Fruit fly (Drosophila melanogaster): ENCODE data around the gene CG34303.

The CG34303 gene

DNA sequence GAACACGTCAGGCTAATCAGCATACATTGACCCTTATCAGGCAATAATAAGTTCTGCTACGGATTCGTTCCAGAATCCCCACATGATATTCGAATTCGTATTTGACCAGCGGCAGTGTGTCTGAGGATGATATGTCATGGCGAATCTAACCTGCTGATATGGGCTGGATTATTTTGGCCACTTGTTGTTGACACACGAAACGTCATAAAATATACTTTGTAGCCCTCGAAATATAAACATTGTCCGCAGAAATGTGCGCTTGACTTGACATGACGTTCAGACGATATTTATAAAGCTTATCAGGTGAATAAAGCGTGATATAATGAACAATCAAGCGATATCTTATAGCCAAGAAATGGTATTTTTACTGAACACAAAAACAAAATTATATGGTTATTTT, 14.7 kb upstream of the CG34303 start:
- TF ChIP-seq Mio (GFP tag; optimal IDR thresholded peaks at IDR 0.05) (no peak), br (GFP tag; optimal IDR thresholded peaks at IDR 0.05) (peak; percentile 42), Rel (GFP tag; optimal IDR thresholded peaks at IDR 0.05) (no peak), Rel (tag; optimal IDR thresholded peaks at IDR 0.05) (no peak), usp (GFP tag; optimal IDR thresholded peaks at IDR 0.05) (no peak), foxo (GFP tag; optimal IDR thresholded peaks at IDR 0.05) (peak in 1 of 2 experiments; percentile 20), sage (GFP tag; optimal IDR thresholded peaks at IDR 0.05) (peak; percentile 2), Vsx2 (GFP tag; optimal IDR thresholded peaks at IDR 0.05; ENCODE audit: partially characterized antibody) (no peak), Hnf4 (GFP tag; optimal IDR thresholded peaks at IDR 0.05) (peak; percentile 36), tai (GFP tag; optimal IDR thresholded peaks at IDR 0.05) (peak; percentile 50)

DNA sequence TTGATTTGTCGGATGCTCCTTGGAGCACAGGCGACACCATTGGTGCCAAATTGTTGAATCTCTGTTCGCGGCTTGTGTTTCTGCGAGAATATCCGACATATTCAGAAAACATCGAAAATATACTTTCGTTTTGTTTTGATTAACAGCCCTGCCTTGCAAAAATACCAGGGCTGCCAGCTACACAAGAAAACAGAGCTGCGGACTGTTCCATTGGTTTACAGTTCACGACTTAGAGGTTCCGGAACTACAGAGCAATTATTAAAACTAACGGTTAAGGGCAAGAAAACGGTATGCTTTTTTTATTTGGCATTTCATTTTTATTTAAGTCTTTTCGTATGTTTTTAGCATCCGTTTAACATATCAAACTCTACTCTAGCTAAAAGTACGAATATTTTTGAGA, 9.5 kb upstream of the CG34303 start, which contains the start of gene CG6254:
CG6254 (minus strand) TSS at position 169 of the 400 bp plus-strand sequence.
- no peak for TF ChIP-seq rgr (GFP tag; optimal IDR thresholded peaks at IDR 0.05)
- peak; percentile 45 for TF ChIP-seq CG9705 (GFP tag; optimal IDR thresholded peaks at IDR 0.05)
- peak; percentile 13 for TF ChIP-seq ey (GFP tag; optimal IDR thresholded peaks at IDR 0.05)
- no peak for TF ChIP-seq dsf (GFP tag; optimal IDR thresholded peaks at IDR 0.05; ENCODE audit: borderline replicate concordance)
- TF ChIP-seq Hr83 (GFP tag; optimal IDR thresholded peaks at IDR 0.05; ENCODE audit: poor library complexity, severe bottlenecking), result peak; percentile 74
- peak; percentile 81 for TF ChIP-seq woc (GFP tag; optimal IDR thresholded peaks at IDR 0.05)
- TF ChIP-seq OdsH (GFP tag; optimal IDR thresholded peaks at IDR 0.05), result peak; percentile 8
- TF ChIP-seq foxo (GFP tag; optimal IDR thresholded peaks at IDR 0.05), result peak in 1 of 2 experiments; percentile 51

DNA sequence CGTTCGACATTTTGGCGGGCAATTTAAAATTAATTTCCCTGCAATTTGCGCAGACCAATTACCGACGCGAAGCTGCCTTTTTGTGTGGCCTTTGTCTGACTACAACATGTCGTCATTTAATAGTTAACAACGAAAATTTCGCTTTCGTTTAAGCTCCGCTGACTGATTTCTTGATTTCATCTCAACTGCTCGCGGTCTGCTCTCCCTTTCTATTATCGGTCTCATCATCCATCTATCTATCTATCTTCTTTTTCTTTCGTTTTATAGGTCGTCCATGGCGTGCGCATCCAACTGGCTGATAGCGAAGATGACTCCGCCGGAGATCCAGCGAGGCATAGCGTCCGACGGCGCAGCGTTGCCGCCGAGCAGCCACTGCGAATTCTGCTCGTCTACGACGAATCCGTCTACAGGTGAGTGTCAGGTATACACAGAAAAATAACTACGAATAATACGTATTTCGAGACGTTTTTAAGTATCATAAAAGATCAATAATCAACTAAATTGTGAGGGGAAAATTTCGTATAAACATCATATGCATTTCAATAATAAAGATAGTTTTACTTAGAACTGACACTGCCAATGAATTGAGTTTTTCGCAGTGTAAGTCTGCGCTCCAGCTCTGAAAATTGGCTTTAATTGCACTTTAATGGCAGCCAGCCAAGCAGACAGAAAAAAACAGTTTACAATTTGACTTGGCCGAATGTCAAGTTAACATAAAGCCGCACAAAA, 2.4 kb upstream of the CG34303 start:
- TF ChIP-seq dmrt93B (GFP tag; optimal IDR thresholded peaks at IDR 0.05) (no peak), br (GFP tag; optimal IDR thresholded peaks at IDR 0.05) (no peak), h (GFP tag; optimal IDR thresholded peaks at IDR 0.05) (no peak), woc (GFP tag; optimal IDR thresholded peaks at IDR 0.05) (no peak)

DNA sequence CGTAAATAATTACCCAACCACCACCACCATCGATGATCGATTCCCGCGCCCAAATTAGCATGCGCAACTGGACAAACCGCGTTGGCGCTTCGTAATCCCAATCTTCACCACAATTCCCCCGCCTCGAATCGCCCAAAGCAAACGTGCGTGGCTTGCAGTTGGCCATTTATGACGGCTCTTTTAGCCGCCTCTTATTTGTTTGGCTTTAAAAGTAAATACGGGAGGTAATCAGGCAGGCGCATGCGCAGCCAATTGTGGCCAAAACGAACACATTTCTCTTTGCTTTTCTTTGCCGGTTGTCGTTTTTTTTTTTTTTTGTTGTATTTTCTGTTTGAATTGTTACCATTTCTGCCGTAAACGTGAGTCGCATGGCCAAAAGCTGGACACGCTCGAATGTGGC, 1.1 kb downstream of the CG34303 start:
- TF ChIP-seq h (GFP tag; optimal IDR thresholded peaks at IDR 0.05) (no peak), HLH106 (tag; optimal IDR thresholded peaks at IDR 0.05) (no peak), CG9705 (GFP tag; optimal IDR thresholded peaks at IDR 0.05) (no peak), lola (GFP tag; optimal IDR thresholded peaks at IDR 0.05) (no peak), sage (GFP tag; optimal IDR thresholded peaks at IDR 0.05) (no peak), foxo (GFP tag; optimal IDR thresholded peaks at IDR 0.05) (no peak)

DNA sequence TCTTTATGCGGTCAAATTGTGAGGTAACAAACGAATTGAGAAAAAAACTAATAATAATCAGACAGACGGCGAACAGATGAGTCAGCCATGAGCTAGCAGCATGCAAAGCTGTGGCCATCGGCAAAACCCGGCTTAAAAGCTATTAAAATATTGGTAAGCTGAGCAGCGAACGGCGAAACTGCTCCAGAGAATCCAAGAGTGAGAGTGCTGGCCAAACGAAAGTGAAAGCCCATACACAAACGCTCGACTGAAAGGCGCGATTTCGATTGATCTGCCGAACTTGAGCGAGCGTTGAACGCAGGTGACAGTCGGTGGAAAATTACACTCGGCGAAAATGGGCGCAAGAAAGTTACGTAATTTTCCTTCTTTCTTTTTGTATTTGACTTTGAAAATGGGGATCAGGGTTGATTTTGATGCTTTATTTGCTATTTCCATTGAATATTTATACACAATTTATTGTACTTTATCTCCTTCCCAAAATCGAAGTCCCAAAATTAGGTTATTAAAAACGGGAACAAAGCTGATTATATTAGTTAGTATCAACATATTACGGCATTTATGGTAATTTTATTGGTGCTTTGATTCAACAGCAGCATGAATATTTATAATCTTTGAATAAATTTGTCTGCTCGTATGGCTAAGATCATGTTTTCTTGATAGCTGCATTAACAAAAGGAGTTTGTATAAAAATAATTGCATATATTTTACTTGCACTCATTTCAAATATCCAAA, 1.8 kb downstream of the CG34303 start:
- TF ChIP-seq dsf (GFP tag; optimal IDR thresholded peaks at IDR 0.05; ENCODE audit: borderline replicate concordance) (no peak), rgr (GFP tag; optimal IDR thresholded peaks at IDR 0.05) (no peak), br (GFP tag; optimal IDR thresholded peaks at IDR 0.05) (no peak), Vsx2 (GFP tag; optimal IDR thresholded peaks at IDR 0.05; ENCODE audit: partially characterized antibody) (no peak), fru (GFP tag; optimal IDR thresholded peaks at IDR 0.05) (no peak), psq (GFP tag; optimal IDR thresholded peaks at IDR 0.05) (no peak), sv (GFP tag; optimal IDR thresholded peaks at IDR 0.05) (no peak), HLH106 (tag; optimal IDR thresholded peaks at IDR 0.05) (no peak), CG9705 (GFP tag; optimal IDR thresholded peaks at IDR 0.05) (no peak), Sp1 (GFP tag; optimal IDR thresholded peaks at IDR 0.05) (no peak), Myc (optimal IDR thresholded peaks at IDR 0.05) (no peak), CG32264 (GFP tag; optimal IDR thresholded peaks at IDR 0.05) (no peak), jim (GFP tag; optimal IDR thresholded peaks at IDR 0.05) (no peak), GATAd (GFP tag; optimal IDR thresholded peaks at IDR 0.05) (no peak), Dfd (GFP tag; optimal IDR thresholded peaks at IDR 0.05) (no peak), pan (optimal IDR thresholded peaks at IDR 0.05) (no peak), lola (GFP tag; optimal IDR thresholded peaks at IDR 0.05) (no peak)
